Worm (Caenorhabditis elegans) whole organism, late embryonic: ENCODE measurements around the gene sre-55.

Source experiments
- C38D4.7 ChIP-seq: fragments of 200-800 bp; sonication (Bioruptor generic); optimal IDR thresholded peaks from 2 replicates; lab custom pipeline; 2018; ENCODE audit warnings: mild to moderate bottlenecking, missing genetic modification characterization, moderate library complexity, missing compliant biosample characterization
- ceh-14 ChIP-seq: sonication (generic microtip); optimal IDR thresholded peaks from 2 replicates; lab custom pipeline; 2016; ENCODE audit warnings: missing genotype, missing genetic modification characterization, missing compliant biosample characterization
- ceh-18 ChIP-seq: sonication (generic microtip); optimal IDR thresholded peaks from 2 replicates; lab custom pipeline; 2016; ENCODE audit warnings: missing genetic modification characterization, missing compliant biosample characterization
- ceh-19 ChIP-seq: fragments of 200-800 bp; sonication (Bioruptor generic); optimal IDR thresholded peaks from 2 replicates; lab custom pipeline; 2018; ENCODE audit warnings: mild to moderate bottlenecking, missing genetic modification characterization, missing compliant biosample characterization
- ceh-2 ChIP-seq: sonication (generic microtip); optimal IDR thresholded peaks from 2 replicates; lab custom pipeline; 2016; ENCODE audit warnings: missing genotype, missing genetic modification characterization, missing compliant biosample characterization
- ceh-22 ChIP-seq: sonication (generic microtip); optimal IDR thresholded peaks from 2 replicates; lab custom pipeline; 2017; ENCODE audit warnings: missing biosample characterization, missing genetic modification characterization
- ceh-24 ChIP-seq: sonication (generic microtip); optimal IDR thresholded peaks from 2 replicates; lab custom pipeline; 2016; ENCODE audit warnings: mild to moderate bottlenecking, missing genetic modification characterization, missing compliant biosample characterization
- ceh-30 ChIP-seq: fragments of 150-350 bp; optimal IDR thresholded peaks from 2 replicates; lab custom pipeline; 2014; ENCODE audit warnings: missing biosample characterization, missing genetic modification characterization
- ceh-31 ChIP-seq: sonication (generic microtip); optimal IDR thresholded peaks from 2 replicates; lab custom pipeline; 2016; ENCODE audit warnings: missing genetic modification characterization, missing compliant biosample characterization
- ceh-48 ChIP-seq: sonication (generic microtip); optimal IDR thresholded peaks from 2 replicates; lab custom pipeline; 2016; ENCODE audit warnings: missing genetic modification characterization, inconsistent platforms, missing compliant biosample characterization
- ceh-6 ChIP-seq: fragments of 200-800 bp; sonication (Bioruptor generic); optimal IDR thresholded peaks from 2 replicates; lab custom pipeline; 2018; ENCODE audit warnings: mild to moderate bottlenecking, missing genetic modification characterization, missing compliant biosample characterization
- ceh-9 ChIP-seq: sonication (generic microtip); optimal IDR thresholded peaks from 2 replicates; lab custom pipeline; 2016; ENCODE audit warnings: mild to moderate bottlenecking, missing genetic modification characterization, inconsistent platforms, missing compliant biosample characterization
- dve-1 ChIP-seq: sonication (generic microtip); optimal IDR thresholded peaks from 2 replicates; lab custom pipeline; 2017; ENCODE audit warnings: antibody characterized with exemption, mild to moderate bottlenecking, missing genetic modification characterization, missing compliant biosample characterization
- ets-4 ChIP-seq: sonication (generic microtip); optimal IDR thresholded peaks from 2 replicates; lab custom pipeline; 2016; ENCODE audit warnings: missing genetic modification characterization, missing compliant biosample characterization
- fax-1 ChIP-seq: sonication (generic microtip); optimal IDR thresholded peaks from 2 replicates; lab custom pipeline; 2016; ENCODE audit warnings: missing genotype, missing genetic modification characterization, missing compliant biosample characterization
- fkh-10 ChIP-seq: fragments of 150-350 bp; optimal IDR thresholded peaks from 2 replicates; lab custom pipeline; 2014; ENCODE audit warnings: missing biosample characterization, missing genetic modification reagents, missing genetic modification characterization
- fkh-6 ChIP-seq: sonication (generic microtip); optimal IDR thresholded peaks from 2 replicates; lab custom pipeline; 2016; ENCODE audit warnings: missing genetic modification characterization, missing compliant biosample characterization
- gmeb-2 ChIP-seq: sonication (generic microtip); optimal IDR thresholded peaks from 2 replicates; lab custom pipeline; 2016; ENCODE audit warnings: missing genetic modification characterization, inconsistent platforms, missing compliant biosample characterization
- hlh-13 ChIP-seq: fragments of 200-800 bp; sonication (Bioruptor generic); optimal IDR thresholded peaks from 2 replicates; lab custom pipeline; 2018; ENCODE audit warnings: mild to moderate bottlenecking, missing genetic modification characterization, missing compliant biosample characterization
- hlh-15 ChIP-seq: sonication (generic microtip); optimal IDR thresholded peaks from 2 replicates; lab custom pipeline; 2016; ENCODE audit warnings: missing genetic modification characterization, missing compliant biosample characterization
- hlh-6 ChIP-seq: sonication (generic microtip); optimal IDR thresholded peaks from 2 replicates; lab custom pipeline; 2016; ENCODE audit warnings: missing genotype, missing genetic modification characterization, missing compliant biosample characterization
- hlh-8 ChIP-seq: sonication (generic microtip); optimal IDR thresholded peaks from 2 replicates; lab custom pipeline; 2016; ENCODE audit warnings: missing genotype, missing genetic modification characterization, missing compliant biosample characterization
- lim-6 ChIP-seq: sonication (generic microtip); optimal IDR thresholded peaks from 2 replicates; lab custom pipeline; 2016; ENCODE audit warnings: missing genetic modification characterization, missing compliant biosample characterization
- madf-2 ChIP-seq: sonication (generic microtip); optimal IDR thresholded peaks from 2 replicates; lab custom pipeline; 2017; ENCODE audit warnings: missing genetic modification characterization, missing compliant biosample characterization
- nfya-1 ChIP-seq: sonication (generic microtip); optimal IDR thresholded peaks from 2 replicates; lab custom pipeline; 2017; ENCODE audit warnings: missing genetic modification characterization, mild to moderate bottlenecking, missing compliant biosample characterization, antibody characterized with exemption, moderate library complexity
- nhr-232 ChIP-seq: sonication (generic microtip); optimal IDR thresholded peaks from 2 replicates; lab custom pipeline; 2016; ENCODE audit warnings: missing genetic modification characterization, missing compliant biosample characterization
- npax-4 ChIP-seq: sonication (generic microtip); optimal IDR thresholded peaks from 2 replicates; lab custom pipeline; 2016; ENCODE audit warnings: missing genetic modification characterization, missing compliant biosample characterization
- pag-3 ChIP-seq: sonication (generic microtip); optimal IDR thresholded peaks from 2 replicates; lab custom pipeline; 2016; ENCODE audit warnings: missing compliant biosample characterization, missing genetic modification characterization, borderline replicate concordance
- pat-9 ChIP-seq: fragments of 200-800 bp; sonication (Bioruptor generic); optimal IDR thresholded peaks from 2 replicates; lab custom pipeline; 2018; ENCODE audit warnings: mild to moderate bottlenecking, missing genetic modification characterization, moderate library complexity, missing compliant biosample characterization
- pax-1 ChIP-seq: fragments of 150-350 bp; optimal IDR thresholded peaks from 2 replicates; lab custom pipeline; 2014; ENCODE audit warnings: missing biosample characterization, missing genetic modification characterization
- pha-2 ChIP-seq: sonication (generic microtip); optimal IDR thresholded peaks from 2 replicates; lab custom pipeline; 2017; ENCODE audit warnings: mild to moderate bottlenecking, missing genetic modification characterization, missing compliant biosample characterization
- pqm-1 ChIP-seq: sonication (generic microtip); optimal IDR thresholded peaks from 2 replicates; lab custom pipeline; 2016; ENCODE audit warnings: missing genetic modification characterization, missing compliant biosample characterization
- pros-1 ChIP-seq: fragments of 150-350 bp; optimal IDR thresholded peaks from 2 replicates; lab custom pipeline; 2014; ENCODE audit warnings: missing biosample characterization, missing genetic modification reagents, missing genetic modification characterization
- sdc-2 ChIP-seq: sonication (generic microtip); optimal IDR thresholded peaks from 2 replicates; lab custom pipeline; 2016; ENCODE audit warnings: missing genotype, missing genetic modification characterization, missing compliant biosample characterization
- tbx-2 ChIP-seq: sonication (generic microtip); optimal IDR thresholded peaks from 2 replicates; lab custom pipeline; 2016; ENCODE audit warnings: missing genetic modification characterization, missing compliant biosample characterization
- tbx-7 ChIP-seq: sonication (generic microtip); optimal IDR thresholded peaks from 2 replicates; lab custom pipeline; 2016; ENCODE audit warnings: missing genotype, missing genetic modification characterization, missing compliant biosample characterization
- unc-42 ChIP-seq: sonication (generic microtip); optimal IDR thresholded peaks from 2 replicates; lab custom pipeline; 2016; ENCODE audit warnings: missing genotype, missing genetic modification characterization, missing compliant biosample characterization

The sre-55 gene

ce11 chrII:12343710-12344109 is 14.6 kb downstream of the sre-55 start:
- no peak for TF ChIP-seq tbx-7
- peak; percentile 65 for TF ChIP-seq dve-1 (tag; lab: Kevin White, UChicago)
- no peak for TF ChIP-seq madf-2 (tag; lab: Kevin White, UChicago)
- no peak for TF ChIP-seq ceh-30 (tag; lab: Kevin White, UChicago)

ce11 chrII:12344787-12345186 is 15.7 kb downstream of the sre-55 start, which contains the start of gene C44C11.6:
Gene C44C11.6, plus strand, starts transcription at chrII:12344809.
- TF ChIP-seq hlh-15 (tag; lab: Kevin White, UChicago) (no peak), fkh-10 (GFP tag; lab: Kevin White, UChicago) (no peak), ceh-31 (tag; lab: Kevin White, UChicago) (no peak), pqm-1 (tag; lab: Kevin White, UChicago) (no peak), ceh-48 (no peak), hlh-8 (tag; lab: Kevin White, UChicago) (no peak), nhr-232 (tag; lab: Kevin White, UChicago) (no peak), unc-42 (no peak), gmeb-2 (tag; lab: Kevin White, UChicago) (no peak), nfya-1 (tag; lab: Kevin White, UChicago) (no peak), ceh-22 (no peak), pha-2 (tag; lab: Kevin White, UChicago) (no peak), ceh-19 (GFP tag; lab: Kevin White, UChicago) (no peak), ceh-2 (tag; lab: Kevin White, UChicago) (no peak), ceh-14 (tag; lab: Kevin White, UChicago) (no peak), npax-4 (tag; lab: Kevin White, UChicago) (no peak), hlh-6 (no peak)

ce11 chrII:12346289-12346989 is 17.3 kb downstream of the sre-55 start:
- TF ChIP-seq ceh-31 (tag; lab: Kevin White, UChicago) (no peak), sdc-2 (tag; lab: Kevin White, UChicago) (no peak), tbx-2 (tag; lab: Kevin White, UChicago) (no peak), dve-1 (tag; lab: Kevin White, UChicago) (no peak), pros-1 (no peak), hlh-15 (tag; lab: Kevin White, UChicago) (no peak), pag-3 (tag; lab: Kevin White, UChicago) (no peak), pqm-1 (tag; lab: Kevin White, UChicago) (no peak), madf-2 (tag; lab: Kevin White, UChicago) (no peak), ceh-6 (GFP tag; lab: Kevin White, UChicago) (no peak), pat-9 (tag; lab: Kevin White, UChicago) (no peak), ceh-24 (tag; lab: Kevin White, UChicago) (no peak), lim-6 (tag; lab: Kevin White, UChicago) (no peak), ceh-9 (tag; lab: Kevin White, UChicago) (no peak), fax-1 (tag; lab: Kevin White, UChicago) (no peak), tbx-7 (no peak), hlh-13 (GFP tag; lab: Kevin White, UChicago) (no peak), C38D4.7 (GFP tag; lab: Kevin White, UChicago) (no peak), unc-42 (no peak)

- TF ChIP-seq hlh-6 (no peak), ets-4 (tag; lab: Kevin White, UChicago) (no peak), fkh-6 (no peak), ceh-30 (tag; lab: Kevin White, UChicago) (no peak), ceh-18 (tag; lab: Kevin White, UChicago) (no peak), ceh-31 (tag; lab: Kevin White, UChicago) (peak; percentile 17), pax-1 (peak; percentile 64)
- TF ChIP-seq, all 69 proteins: peak for 2
Measured at ce11 chrII:12348957-12349356, 19.9 kb downstream of the sre-55 start.
